Fruit fly (Drosophila melanogaster) whole organism, pupa: ENCODE measurements around the gene twe.

ENCODE experiments used
- CG10348 ChIP-seq: fragments of 200-800 bp; sonication (Bioruptor generic); IDR thresholded peaks from 2 replicates; pipeline ENCODE4 v1.3.6; 2022; ENCODE audit warnings: missing biosample characterization, missing genetic modification characterization
- CG12605 ChIP-seq: fragments of 200-800 bp; sonication (Bioruptor generic); IDR thresholded peaks from 2 replicates; pipeline ENCODE4 v1.3.6; 2022; ENCODE audit warnings: missing biosample characterization, missing genetic modification characterization
- CG13204 ChIP-seq: fragments of 200-800 bp; sonication (Bioruptor generic); optimal IDR thresholded peaks from 2 replicates; lab custom pipeline; 2018; ENCODE audit warnings: missing biosample characterization, mild to moderate bottlenecking, missing genetic modification characterization, moderate library complexity
- CG14655 ChIP-seq: fragments of 200-800 bp; sonication (Bioruptor generic); optimal IDR thresholded peaks from 3 replicates; lab custom pipeline; 2017; ENCODE audit warnings: mild to moderate bottlenecking, missing biosample characterization, missing genetic modification reagents, missing genetic modification characterization
- CG15710 ChIP-seq: fragments of 200-800 bp; sonication (Bioruptor generic); optimal IDR thresholded peaks from 2 replicates; lab custom pipeline; 2018; ENCODE audit warnings: missing biosample characterization, mild to moderate bottlenecking, missing genetic modification characterization, moderate library complexity
- CG17806 ChIP-seq: fragments of 200-800 bp; sonication (Bioruptor generic); optimal IDR thresholded peaks from 2 replicates; lab custom pipeline; 2018; ENCODE audit warnings: missing biosample characterization, mild to moderate bottlenecking, missing genetic modification characterization, moderate library complexity
- CG32121 ChIP-seq: fragments of 200-800 bp; sonication (Bioruptor generic); IDR thresholded peaks from 2 replicates; pipeline ENCODE4 v1.3.6; 2022; ENCODE audit warnings: missing biosample characterization, missing genetic modification characterization
- CG34367 ChIP-seq: fragments of 200-800 bp; sonication (Bioruptor generic); optimal IDR thresholded peaks from 2 replicates; lab custom pipeline; 2018; ENCODE audit warnings: missing biosample characterization, mild to moderate bottlenecking, missing genetic modification characterization
- CG4496 ChIP-seq: fragments of 200-800 bp; sonication (Bioruptor generic); IDR thresholded peaks from 3 replicates; pipeline ENCODE4 v1.3.6; 2022; ENCODE audit warnings: missing biosample characterization, missing genetic modification characterization
- CG8159 ChIP-seq: fragments of 200-800 bp; sonication (Bioruptor generic); optimal IDR thresholded peaks from 3 replicates; lab custom pipeline; 2018; ENCODE audit warnings: missing biosample characterization, mild to moderate bottlenecking, missing genetic modification characterization, moderate library complexity
- CG8301 ChIP-seq: fragments of 200-800 bp; sonication (Bioruptor generic); optimal IDR thresholded peaks from 2 replicates; lab custom pipeline; 2018; ENCODE audit warnings: missing biosample characterization, mild to moderate bottlenecking, missing genetic modification characterization
- CG9948 ChIP-seq: fragments of 200-800 bp; sonication (Bioruptor generic); optimal IDR thresholded peaks from 2 replicates; lab custom pipeline; 2018; ENCODE audit warnings: missing biosample characterization, mild to moderate bottlenecking, missing genetic modification characterization, moderate library complexity
- D1 ChIP-seq: fragments of 200-800 bp; sonication (Bioruptor generic); optimal IDR thresholded peaks from 2 replicates; lab custom pipeline; 2018; ENCODE audit warnings: missing biosample characterization, mild to moderate bottlenecking, missing genetic modification characterization, moderate library complexity
- EcR ChIP-seq: fragments of 200-800 bp; sonication (Bioruptor generic); optimal IDR thresholded peaks from 3 replicates; lab custom pipeline; 2019; ENCODE audit warnings: missing biosample characterization, missing genetic modification characterization, mild to moderate bottlenecking, moderate library complexity, missing genetic modification reagents
- Ets98B ChIP-seq: fragments of 200-800 bp; sonication (Bioruptor generic); IDR thresholded peaks from 2 replicates; pipeline ENCODE4 v1.3.6; 2022; ENCODE audit warnings: missing biosample characterization, missing genetic modification characterization
- Pif1A ChIP-seq: fragments of 200-800 bp; sonication (Bioruptor generic); optimal IDR thresholded peaks from 3 replicates; lab custom pipeline; 2016; ENCODE audit warnings: missing biosample characterization, missing genetic modification characterization
- Pif1B ChIP-seq: fragments of 200-800 bp; sonication (Bioruptor generic); optimal IDR thresholded peaks from 3 replicates; lab custom pipeline; 2016; ENCODE audit warnings: missing biosample characterization, missing genetic modification characterization
- Snoo ChIP-seq: fragments of 200-800 bp; sonication (Bioruptor generic); optimal IDR thresholded peaks from 3 replicates; lab custom pipeline; 2017; ENCODE audit warnings: missing biosample characterization, mild to moderate bottlenecking, missing genetic modification characterization, inconsistent platforms
- fd96Ca ChIP-seq: fragments of 200-800 bp; sonication (Bioruptor generic); IDR thresholded peaks from 3 replicates; pipeline ENCODE4 v1.3.6; 2022; ENCODE audit warnings: missing biosample characterization, missing genetic modification characterization
- gl ChIP-seq: fragments of 200-800 bp; sonication (Bioruptor generic); optimal IDR thresholded peaks from 2 replicates; lab custom pipeline; 2018; ENCODE audit warnings: missing biosample characterization, mild to moderate bottlenecking, missing genetic modification characterization
- rn ChIP-seq: fragments of 200-800 bp; sonication (Bioruptor generic); IDR thresholded peaks from 2 replicates; pipeline ENCODE4 v1.3.6; 2022; ENCODE audit warnings: missing biosample characterization, missing genetic modification characterization

Gene twe

DNA sequence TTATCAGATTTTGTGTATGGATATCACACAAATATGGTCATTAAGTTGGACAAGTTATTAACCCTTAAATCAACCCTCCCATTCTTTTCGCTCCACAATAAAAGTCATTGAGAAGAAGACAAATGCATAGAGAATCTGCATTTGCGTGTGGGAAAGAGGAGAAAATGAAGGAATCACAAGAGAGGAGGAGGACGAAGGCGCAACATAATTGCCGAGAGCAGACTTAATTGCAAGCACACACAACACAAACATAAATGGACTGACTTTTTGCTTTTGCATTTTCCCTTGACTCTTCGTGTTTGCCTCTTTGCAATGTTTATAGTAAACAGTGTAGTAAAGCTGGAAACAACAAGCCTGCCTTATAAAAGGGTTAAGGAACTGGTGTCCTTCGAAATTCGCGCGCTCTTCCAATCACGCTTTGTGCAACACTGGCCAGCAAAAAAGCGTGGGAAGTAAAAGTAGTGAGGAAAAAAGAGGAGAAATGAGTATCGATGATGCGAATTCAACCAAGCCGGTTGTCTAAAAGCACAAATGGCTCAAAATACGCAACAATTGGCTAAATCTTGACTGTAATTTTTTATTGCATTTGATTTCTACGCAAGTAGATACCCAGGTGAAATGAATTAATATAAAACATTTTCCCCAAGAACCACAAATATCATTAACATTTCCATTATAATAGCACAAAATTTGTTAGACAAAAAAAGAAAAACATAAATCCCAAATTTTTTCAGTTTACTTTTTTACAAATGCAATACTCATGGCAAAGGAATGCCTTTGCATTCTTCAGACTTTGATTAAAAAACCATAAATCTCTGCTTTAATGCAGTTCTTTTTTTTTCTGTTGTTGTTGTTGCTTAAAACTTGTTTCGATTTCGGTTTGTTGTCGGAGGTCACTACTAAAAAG, 5.7 kb upstream of the twe start:
- TF ChIP-seq fd96Ca (GFP tag; lab: Robert Waterston, UW) = no peak
- no peak for TF ChIP-seq CG14655 (GFP tag; lab: Kevin White, UChicago)
- TF ChIP-seq Snoo (tag; lab: Kevin White, UChicago) = no peak
- no peak for TF ChIP-seq CG10348 (GFP tag; lab: Robert Waterston, UW)
- TF ChIP-seq CG34367 (tag; lab: Kevin White, UChicago) = peak; percentile 30
- peak; percentile 90 for TF ChIP-seq EcR (GFP tag; lab: Kevin White, UChicago)
- TF ChIP-seq D1 = peak; percentile 56
- no peak for TF ChIP-seq CG13204 (GFP tag; lab: Kevin White, UChicago)
- TF ChIP-seq Ets98B (GFP tag; lab: Robert Waterston, UW) = no peak
- peak; percentile 38 for TF ChIP-seq CG8301 (tag; lab: Kevin White, UChicago)
- peak; percentile 48 for TF ChIP-seq CG9948
- no peak for TF ChIP-seq Pif1B
- no peak for TF ChIP-seq Pif1A
- peak; percentile 43 for TF ChIP-seq CG8159
- no peak for TF ChIP-seq CG32121 (GFP tag; lab: Robert Waterston, UW)
- no peak for TF ChIP-seq CG4496 (GFP tag; lab: Robert Waterston, UW)
- peak; percentile 49 for TF ChIP-seq CG17806
- TF ChIP-seq CG12605 (GFP tag; lab: Robert Waterston, UW) = no peak
- TF ChIP-seq rn (GFP tag; lab: Robert Waterston, UW) = no peak
- no peak for TF ChIP-seq gl
- peak; percentile 37 for TF ChIP-seq CG15710 (tag; lab: Kevin White, UChicago)
- TF ChIP-seq, all 21 proteins: peak for 8

DNA sequence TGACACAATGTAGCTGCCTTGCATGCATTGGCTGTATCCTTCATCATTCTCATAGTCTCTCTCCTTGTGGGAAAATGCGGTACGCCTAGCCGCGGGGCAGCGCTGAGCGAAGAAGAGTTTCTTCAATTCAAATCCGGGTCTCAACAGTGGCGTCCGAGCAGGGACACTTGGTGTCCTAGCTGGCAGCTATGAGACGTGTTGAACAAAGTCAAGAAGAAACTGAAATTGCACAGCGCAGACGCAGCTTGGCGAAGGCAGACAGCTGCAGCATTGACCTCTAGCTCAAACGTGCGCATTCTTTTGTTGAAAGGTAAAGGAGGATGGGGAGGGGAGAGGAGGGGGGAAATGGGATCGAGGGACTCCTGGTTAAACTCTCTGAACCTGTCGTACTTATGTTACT, 2.0 kb upstream of the twe start:
- no peak for TF ChIP-seq Pif1A
- TF ChIP-seq CG15710 (tag; lab: Kevin White, UChicago) = no peak
- no peak for TF ChIP-seq CG10348 (GFP tag; lab: Robert Waterston, UW)
- TF ChIP-seq CG13204 (GFP tag; lab: Kevin White, UChicago) = no peak
- no peak for TF ChIP-seq CG12605 (GFP tag; lab: Robert Waterston, UW)
- TF ChIP-seq rn (GFP tag; lab: Robert Waterston, UW) = no peak
- TF ChIP-seq Pif1B = no peak
- TF ChIP-seq CG8159 = no peak
- TF ChIP-seq CG34367 (tag; lab: Kevin White, UChicago) = no peak
- TF ChIP-seq CG14655 (GFP tag; lab: Kevin White, UChicago) = no peak
- TF ChIP-seq Ets98B (GFP tag; lab: Robert Waterston, UW) = no peak
- TF ChIP-seq fd96Ca (GFP tag; lab: Robert Waterston, UW) = no peak
- TF ChIP-seq, all 21 proteins: peak for 0

DNA sequence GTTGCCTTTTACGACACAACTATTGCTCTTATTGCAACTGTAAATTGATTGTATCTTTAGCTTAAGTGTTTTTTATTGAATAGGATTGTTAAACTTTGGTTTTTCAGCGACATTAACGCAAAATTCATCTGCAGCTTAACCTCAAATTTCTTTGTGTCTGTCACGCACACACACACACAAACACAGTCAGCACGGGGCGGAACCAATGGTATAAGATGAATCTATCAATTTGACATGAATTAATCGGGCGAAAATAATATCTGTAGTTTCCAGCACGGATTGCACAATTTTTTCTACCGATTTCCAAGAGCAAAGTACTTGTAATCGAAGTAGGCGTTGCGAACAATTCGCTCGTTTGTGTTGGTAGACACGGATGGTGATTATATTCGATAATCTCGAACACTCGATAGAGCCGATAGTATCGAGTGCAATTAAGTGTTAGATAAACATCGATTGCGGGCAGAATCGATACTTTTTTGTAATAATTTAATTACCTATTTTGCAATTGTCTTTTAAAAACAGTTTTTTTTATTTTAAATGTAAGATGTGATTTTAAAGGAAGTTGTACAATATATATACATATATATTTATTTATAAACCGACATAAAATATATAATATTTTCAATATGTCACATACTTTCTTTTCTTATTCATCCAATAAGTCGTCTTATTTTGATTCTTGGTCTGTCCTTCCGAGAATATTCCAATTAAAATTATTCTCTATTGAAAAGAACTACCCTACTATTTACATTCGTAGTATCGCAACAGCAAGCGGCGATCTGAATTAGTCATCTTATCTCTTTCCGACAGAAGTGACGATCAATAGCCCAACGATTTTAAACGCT, 4.2 kb downstream of the twe start, which contains the start of the genes PRL-1 and EndoGI:
TSS of gene PRL-1 (minus strand) at position 380 of the 845 bp plus-strand sequence.
TSS of gene EndoGI (plus strand) at position 462 of the 845 bp plus-strand sequence.
- peak; percentile 10 for TF ChIP-seq gl
- peak; percentile 57 for TF ChIP-seq Snoo (tag; lab: Kevin White, UChicago)
- TF ChIP-seq CG32121 (GFP tag; lab: Robert Waterston, UW) = peak; percentile 87
- TF ChIP-seq CG10348 (GFP tag; lab: Robert Waterston, UW) = no peak
- no peak for TF ChIP-seq fd96Ca (GFP tag; lab: Robert Waterston, UW)
- TF ChIP-seq D1 = peak; percentile 4
- no peak for TF ChIP-seq EcR (GFP tag; lab: Kevin White, UChicago)
- no peak for TF ChIP-seq CG13204 (GFP tag; lab: Kevin White, UChicago)
- TF ChIP-seq CG15710 (tag; lab: Kevin White, UChicago) = peak; percentile 79
- peak; percentile 81 for TF ChIP-seq CG8159
- peak; percentile 75 for TF ChIP-seq CG17806
- peak; percentile 85 for TF ChIP-seq CG12605 (GFP tag; lab: Robert Waterston, UW)
- TF ChIP-seq Pif1B = peak; percentile 47
- peak; percentile 72 for TF ChIP-seq CG34367 (tag; lab: Kevin White, UChicago)
- no peak for TF ChIP-seq CG14655 (GFP tag; lab: Kevin White, UChicago)
- TF ChIP-seq CG8301 (tag; lab: Kevin White, UChicago) = peak; percentile 67
- peak; percentile 78; the same call in 1 of the 2 replicates for TF ChIP-seq Ets98B (GFP tag; lab: Robert Waterston, UW)
- TF ChIP-seq CG4496 (GFP tag; lab: Robert Waterston, UW) = peak; percentile 91
- peak; percentile 68 for TF ChIP-seq Pif1A
- peak; percentile 71 for TF ChIP-seq CG9948

DNA sequence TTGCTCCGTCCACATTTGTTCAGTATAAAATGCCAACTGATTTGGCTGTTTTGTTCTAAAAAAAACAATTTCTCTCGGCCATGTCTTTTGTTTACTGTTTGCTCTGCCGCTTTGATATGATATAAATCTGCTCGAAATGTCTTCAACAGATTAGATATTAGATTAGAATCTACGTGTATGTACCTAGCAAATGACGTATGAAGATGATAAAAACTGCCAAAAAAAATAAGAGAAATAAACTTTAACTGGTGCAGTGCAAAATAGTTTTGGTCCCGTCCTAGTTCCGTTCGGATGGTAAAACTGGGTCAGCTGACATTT, 5.6 kb downstream of the twe start:
- TF ChIP-seq CG10348 (GFP tag; lab: Robert Waterston, UW) = no peak
- no peak for TF ChIP-seq CG4496 (GFP tag; lab: Robert Waterston, UW)
- TF ChIP-seq CG13204 (GFP tag; lab: Kevin White, UChicago) = no peak
- no peak for TF ChIP-seq gl
- TF ChIP-seq Pif1A = no peak
- TF ChIP-seq CG14655 (GFP tag; lab: Kevin White, UChicago) = no peak
- TF ChIP-seq rn (GFP tag; lab: Robert Waterston, UW) = no peak
- TF ChIP-seq CG34367 (tag; lab: Kevin White, UChicago) = no peak
- no peak for TF ChIP-seq CG8159
- no peak for TF ChIP-seq EcR (GFP tag; lab: Kevin White, UChicago)
- no peak for TF ChIP-seq CG32121 (GFP tag; lab: Robert Waterston, UW)
- no peak for TF ChIP-seq Ets98B (GFP tag; lab: Robert Waterston, UW)
- TF ChIP-seq CG9948 = no peak
- TF ChIP-seq Snoo (tag; lab: Kevin White, UChicago) = no peak
- no peak for TF ChIP-seq Pif1B
- TF ChIP-seq CG17806 = no peak
- no peak for TF ChIP-seq CG12605 (GFP tag; lab: Robert Waterston, UW)
- TF ChIP-seq fd96Ca (GFP tag; lab: Robert Waterston, UW) = no peak
- TF ChIP-seq D1 = no peak
- no peak for TF ChIP-seq CG8301 (tag; lab: Kevin White, UChicago)
